Fruit fly (Drosophila melanogaster) whole organism, adult: ENCODE results near the gene anox.

Source experiments
- CG12768 ChIP-seq: fragments of 200-800 bp; sonication (Bioruptor generic); optimal IDR thresholded peaks from 2 replicates; lab custom pipeline; 2017; ENCODE audit warnings: missing biosample characterization, missing genetic modification characterization, mild to moderate bottlenecking, moderate library complexity, missing genetic modification reagents
- CG14711 ChIP-seq: fragments of 200-800 bp; sonication (Bioruptor generic); optimal IDR thresholded peaks from 2 replicates; lab custom pipeline; 2018; ENCODE audit warnings: missing biosample characterization, mild to moderate bottlenecking, missing genetic modification characterization, moderate library complexity
- CG1620 ChIP-seq: fragments of 200-800 bp; sonication (Bioruptor generic); optimal IDR thresholded peaks from 2 replicates; lab custom pipeline; 2016; ENCODE audit warnings: missing biosample characterization, missing genetic modification characterization
- CG33017 ChIP-seq: fragments of 200-800 bp; sonication (Bioruptor generic); optimal IDR thresholded peaks from 2 replicates; lab custom pipeline; 2018; ENCODE audit warnings: missing biosample characterization, mild to moderate bottlenecking, missing genetic modification characterization, moderate library complexity
- CG7045 ChIP-seq: fragments of 200-800 bp; sonication (Bioruptor generic); optimal IDR thresholded peaks from 2 replicates; lab custom pipeline; 2017; ENCODE audit warnings: missing biosample characterization, mild to moderate bottlenecking, missing genetic modification characterization
- Clk ChIP-seq: fragments of 200-800 bp; sonication (Bioruptor generic); optimal IDR thresholded peaks from 2 replicates; lab custom pipeline; 2017; ENCODE audit warnings: missing biosample characterization, missing genetic modification characterization
- Crg-1 ChIP-seq: fragments of 200-800 bp; sonication (Bioruptor generic); optimal IDR thresholded peaks from 2 replicates; lab custom pipeline; 2016; ENCODE audit warnings: missing biosample characterization, missing genetic modification characterization
- Mnt ChIP-seq: fragments of 200-800 bp; sonication (Bioruptor generic); optimal IDR thresholded peaks from 2 replicates; lab custom pipeline; 2016; ENCODE audit warnings: missing biosample characterization, mild to moderate bottlenecking, missing genetic modification characterization
- cnc ChIP-seq, 2 experiments: fragments of >200 bp; optimal IDR thresholded peaks; 2 replicates each; lab custom pipeline; 2017
- kay ChIP-seq: fragments of 200-800 bp; sonication (Bioruptor generic); peaks from one replicate; lab custom pipeline; 2016; ENCODE audit warnings: missing biosample characterization, missing genetic modification characterization, borderline replicate concordance
- ovo ChIP-seq: fragments of 200-800 bp; sonication (Bioruptor generic); optimal IDR thresholded peaks from 2 replicates; lab custom pipeline; 2016; ENCODE audit warnings: missing biosample characterization, missing genetic modification characterization
- pad ChIP-seq: fragments of 200-800 bp; sonication (Bioruptor generic); optimal IDR thresholded peaks from 3 replicates; lab custom pipeline; 2017; ENCODE audit warnings: missing biosample characterization, missing genetic modification characterization, mild to moderate bottlenecking, moderate library complexity, missing genetic modification reagents
- toe ChIP-seq: fragments of 200-800 bp; sonication (Bioruptor generic); optimal IDR thresholded peaks from 2 replicates; lab custom pipeline; 2016; ENCODE audit warnings: missing biosample characterization, missing genetic modification characterization

dm6 chrX:21365421-21365820, 46.3 kb upstream of the anox start:
- TF ChIP-seq pad (GFP tag; lab: Kevin White, UChicago) (no peak), CG12768 (GFP tag; lab: Kevin White, UChicago) (no peak), CG33017 (tag; lab: Kevin White, UChicago) (no peak), CG7045 (GFP tag; lab: Kevin White, UChicago) (no peak), kay (GFP tag; lab: Kevin White, UChicago) (no peak), Mnt (GFP tag; lab: Kevin White, UChicago) (peak; percentile 18), Clk (no peak), CG1620 (GFP tag; lab: Kevin White, UChicago) (no peak), cnc (optimal IDR thresholded peaks at IDR 0.05; lab: Kevin White, UChicago) (no peak), CG14711 (tag; lab: Kevin White, UChicago) (no peak), toe (GFP tag; lab: Kevin White, UChicago) (no peak), ovo (GFP tag; lab: Kevin White, UChicago) (no peak), Crg-1 (GFP tag; lab: Kevin White, UChicago) (no peak)
